Worm (Caenorhabditis elegans) whole organism, mixed stage, embryonic: ENCODE data around the gene M03F8.1.

Experiments used
- blmp-1 ChIP-seq: fragments of 150-350 bp; optimal IDR thresholded peaks from 2 replicates; lab custom pipeline; 2014; ENCODE audit warnings: missing biosample characterization, missing genetic modification characterization
- ceh-39 ChIP-seq: fragments of 150-350 bp; optimal IDR thresholded peaks from 2 replicates; lab custom pipeline; 2014; ENCODE audit warnings: missing biosample characterization, missing genetic modification characterization
- cnd-1 ChIP-seq: fragments of 200-800 bp; sonication (Bioruptor generic); optimal IDR thresholded peaks from 2 replicates; lab custom pipeline; 2018; ENCODE audit warnings: mild to moderate bottlenecking, missing genetic modification characterization, missing compliant biosample characterization
- mep-1 ChIP-seq: fragments of 150-350 bp; optimal IDR thresholded peaks from 2 replicates; lab custom pipeline; 2017; ENCODE audit warnings: missing biosample characterization, missing genetic modification reagents, missing genetic modification characterization, inconsistent platforms
- nhr-12 ChIP-seq: fragments of 150-350 bp; optimal IDR thresholded peaks from 2 replicates; lab custom pipeline; 2014; ENCODE audit warnings: missing biosample characterization, missing genetic modification characterization
- nhr-76 ChIP-seq: sonication (generic microtip); optimal IDR thresholded peaks from 2 replicates; lab custom pipeline; 2017; ENCODE audit warnings: missing biosample characterization, missing genetic modification characterization
- pha-4 ChIP-seq: fragments of 150-350 bp; optimal IDR thresholded peaks from 2 replicates; lab custom pipeline; 2018; ENCODE audit warnings: missing biosample characterization, missing genetic modification reagents, missing genetic modification characterization
- snpc-4 ChIP-seq: fragments of 150-350 bp; optimal IDR thresholded peaks from 2 replicates; lab custom pipeline; 2014; ENCODE audit warnings: missing biosample characterization, missing genetic modification characterization
- unc-62 ChIP-seq: fragments of 150-350 bp; optimal IDR thresholded peaks from 2 replicates; lab custom pipeline; 2014; ENCODE audit warnings: missing biosample characterization, missing genetic modification reagents, missing genetic modification characterization
- ztf-11 ChIP-seq: fragments of 150-350 bp; optimal IDR thresholded peaks from 2 replicates; lab custom pipeline; 2014; ENCODE audit warnings: missing biosample characterization, missing genetic modification characterization

ce11 chrV:5986755-5987154 is 35.5 kb downstream of the M03F8.1 start, which contains the start of gene C10F3.7:
- TF ChIP-seq snpc-4 (no peak), blmp-1 (tag; lab: Kevin White, UChicago) (no peak), ztf-11 (no peak), cnd-1 (tag; lab: Kevin White, UChicago) (no peak), nhr-76 (tag; lab: Kevin White, UChicago) (no peak), ceh-39 (tag; lab: Kevin White, UChicago) (no peak), mep-1 (no peak), unc-62 (GFP tag; lab: Kevin White, UChicago) (no peak), pha-4 (tag; lab: Kevin White, UChicago) (no peak), nhr-12 (no peak)
